Fruit fly (Drosophila melanogaster): Measurements from ENCODE around the gene nAChRbeta2.

The nAChRbeta2 gene

DNA sequence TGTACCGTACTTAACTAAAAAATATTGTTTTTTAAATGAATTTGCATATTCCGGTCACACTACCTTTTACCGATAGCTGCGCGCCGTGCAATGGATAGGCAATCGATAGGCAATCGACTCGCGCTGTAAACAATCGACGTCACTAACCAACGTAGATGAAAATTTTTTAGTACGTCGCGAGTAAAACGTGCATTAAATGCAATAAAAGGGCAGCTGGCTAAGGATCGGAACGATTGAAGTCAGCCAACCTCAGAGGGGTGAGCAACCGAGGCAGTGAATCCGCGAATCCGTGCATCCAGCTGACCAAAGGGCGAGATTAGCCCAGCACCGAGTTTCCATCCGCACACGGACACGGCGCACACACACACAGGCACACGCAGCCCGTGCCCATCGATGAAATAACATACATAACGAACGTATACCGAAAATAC is 3.3 kb upstream of the nAChRbeta2 start, which contains the start of gene Pp1alpha-96A (continued):
- TF ChIP-seq kah (GFP tag; optimal IDR thresholded peaks at IDR 0.05) (no peak), zen2 (GFP tag; IDR thresholded peaks at IDR 0.05; ENCODE audit: partially characterized antibody) (peak; percentile 73; the same call in 2 of the 3 replicates), CG7963 (GFP tag; IDR thresholded peaks at IDR 0.05; ENCODE audit: partially characterized antibody) (peak; percentile 75), schlank (tag; optimal IDR thresholded peaks at IDR 0.05) (no peak), gt (GFP tag; IDR thresholded peaks at IDR 0.05) (no peak), Med (GFP tag) (peak; percentile 89), CG12155 (GFP tag; optimal IDR thresholded peaks at IDR 0.05) (no peak), CG7556 (GFP tag; optimal IDR thresholded peaks at IDR 0.05) (no peak), lilli (GFP tag; optimal IDR thresholded peaks at IDR 0.05) (peak; percentile 34), CG10431 (GFP tag; optimal IDR thresholded peaks at IDR 0.05) (no peak), CG12769 (tag; optimal IDR thresholded peaks at IDR 0.05) (no peak), Max (GFP tag; optimal IDR thresholded peaks at IDR 0.05) (peak; percentile 12), CG4820 (GFP tag; optimal IDR thresholded peaks at IDR 0.05) (no peak), nerfin-1 (tag; optimal IDR thresholded peaks at IDR 0.05) (peak; percentile 28), stc (GFP tag; IDR thresholded peaks at IDR 0.05) (no peak), Atf-2 (GFP tag; optimal IDR thresholded peaks at IDR 0.05) (no peak), sens (GFP tag) (peak; percentile 45), CG14050 (GFP tag; IDR thresholded peaks at IDR 0.05) (no peak), shn (GFP tag; optimal IDR thresholded peaks at IDR 0.05) (no peak), prd (optimal IDR thresholded peaks at IDR 0.05) (no peak), prd (GFP tag; IDR thresholded peaks at IDR 0.05) (no peak), Elba2 (GFP tag; optimal IDR thresholded peaks at IDR 0.05) (no peak), aop (GFP tag; IDR thresholded peaks at IDR 0.05) (no peak), CG12071 (GFP tag; optimal IDR thresholded peaks at IDR 0.05) (no peak), CG30403 (GFP tag; optimal IDR thresholded peaks at IDR 0.05) (peak; percentile 19), Gsc (GFP tag; IDR thresholded peaks at IDR 0.05) (no peak), chif (GFP tag; optimal IDR thresholded peaks at IDR 0.05) (peak in 1 of 2 experiments; percentile 9), D19B (GFP tag; optimal IDR thresholded peaks at IDR 0.05) (no peak), fu2 (GFP tag; optimal IDR thresholded peaks at IDR 0.05) (no peak), CG15011 (GFP tag; optimal IDR thresholded peaks at IDR 0.05) (no peak), ara (GFP tag; IDR thresholded peaks at IDR 0.05) (no peak), CG11504 (tag; optimal IDR thresholded peaks at IDR 0.05) (no peak), Atf3 (GFP tag; optimal IDR thresholded peaks at IDR 0.05) (no peak), Meics (GFP tag; optimal IDR thresholded peaks at IDR 0.05) (no peak), CTCF (GFP tag; optimal IDR thresholded peaks at IDR 0.05) (peak; percentile 18), mld (GFP tag; IDR thresholded peaks at IDR 0.05; ENCODE audit: partially characterized antibody) (peak; percentile 63; the same call in 2 of the 3 replicates), org-1 (GFP tag; optimal IDR thresholded peaks at IDR 0.05) (no peak), Stat92E (GFP tag; optimal IDR thresholded peaks at IDR 0.05) (peak in 1 of 3 experiments; percentile 18), zfh1 (GFP tag; IDR thresholded peaks at IDR 0.05) (peak; percentile 40; the same call in 1 of the 3 replicates), jigr1 (GFP tag; IDR thresholded peaks at IDR 0.05) (no peak), CG34224 (GFP tag; IDR thresholded peaks at IDR 0.05; ENCODE audit: partially characterized antibody) (peak; percentile 82), Nf-YB (GFP tag; optimal IDR thresholded peaks at IDR 0.05) (no peak), nom (GFP tag; optimal IDR thresholded peaks at IDR 0.05) (no peak), Fer2 (tag; optimal IDR thresholded peaks at IDR 0.05) (no peak), wdn (GFP tag; IDR thresholded peaks at IDR 0.05) (no peak), CG14710 (tag; optimal IDR thresholded peaks at IDR 0.05) (peak; percentile 53), Antp (GFP tag; optimal IDR thresholded peaks at IDR 0.05) (no peak), ewg (GFP tag; optimal IDR thresholded peaks at IDR 0.05) (peak; percentile 83), ERR (GFP tag; optimal IDR thresholded peaks at IDR 0.05) (peak; percentile 22), pho (GFP tag; optimal IDR thresholded peaks at IDR 0.05) (peak; percentile 26), nerfin-2 (GFP tag; IDR thresholded peaks at IDR 0.05; ENCODE audit: partially characterized antibody) (peak; percentile 62; the same call in 1 of the 2 replicates), fd96Cb (tag; optimal IDR thresholded peaks at IDR 0.05) (no peak)
